Fruit fly (Drosophila melanogaster): ENCODE measurements around the gene CG6696.

The CG6696 gene

DNA sequence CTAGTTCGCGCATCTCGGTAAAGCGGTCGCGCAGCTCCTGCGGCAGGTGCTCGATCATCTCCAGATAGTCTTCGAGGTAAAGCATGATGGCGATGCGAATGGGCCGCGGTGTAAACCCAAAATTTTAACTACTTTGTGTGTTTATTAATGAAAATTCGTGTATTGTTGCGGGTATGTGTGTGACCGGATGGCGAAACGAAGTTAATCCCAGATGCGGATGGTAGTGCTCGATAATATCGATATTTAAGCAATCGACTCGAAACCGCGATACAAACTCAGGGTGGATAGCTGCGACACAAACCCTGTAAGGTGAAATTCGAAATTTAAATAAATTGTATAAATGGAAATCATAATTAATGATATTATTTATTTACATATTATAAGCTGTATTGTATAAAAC is 9.1 kb downstream of the CG6696 start, which contains the start of gene Ing3 (continued):
- TF ChIP-seq HLH4C (GFP tag; IDR thresholded peaks at IDR 0.05; ENCODE audit: partially characterized antibody) (0 out of 3 replicates have a peak, but pooled peaks have one; percentile 44), Awh (GFP tag; IDR thresholded peaks at IDR 0.05) (no peak), CG17186 (GFP tag; optimal IDR thresholded peaks at IDR 0.05) (no peak), tup (GFP tag; optimal IDR thresholded peaks at IDR 0.05) (no peak), sim (GFP tag; IDR thresholded peaks at IDR 0.05) (no peak), Med (GFP tag) (peak; percentile 49), trem (tag; optimal IDR thresholded peaks at IDR 0.05) (peak; percentile 80), slbo (GFP tag; IDR thresholded peaks at IDR 0.05) (no peak), CG12744 (GFP tag; optimal IDR thresholded peaks at IDR 0.05) (no peak), gt (GFP tag; IDR thresholded peaks at IDR 0.05) (no peak), Max (GFP tag; optimal IDR thresholded peaks at IDR 0.05) (no peak), gem (tag; optimal IDR thresholded peaks at IDR 0.05) (no peak), Chrac-16 (GFP tag; optimal IDR thresholded peaks at IDR 0.05) (no peak), NK7.1 (GFP tag; optimal IDR thresholded peaks at IDR 0.05) (no peak), tio (GFP tag; optimal IDR thresholded peaks at IDR 0.05) (no peak), dmrt11E (tag; optimal IDR thresholded peaks at IDR 0.05) (no peak), az2 (GFP tag; optimal IDR thresholded peaks at IDR 0.05) (no peak), CG30431 (GFP tag; optimal IDR thresholded peaks at IDR 0.05) (no peak), CG17328 (GFP tag; IDR thresholded peaks at IDR 0.05) (no peak), Doc3 (GFP tag; IDR thresholded peaks at IDR 0.05; ENCODE audit: partially characterized antibody) (peak; percentile 40; the same call in 1 of the 3 replicates), Hr39 (optimal IDR thresholded peaks at IDR 0.05) (no peak), fd64A (GFP tag; optimal IDR thresholded peaks at IDR 0.05) (no peak), zen (tag; optimal IDR thresholded peaks at IDR 0.05) (no peak), CG7839 (tag; optimal IDR thresholded peaks at IDR 0.05) (no peak), Ptx1 (GFP tag; IDR thresholded peaks at IDR 0.05) (no peak), Dbx (GFP tag; IDR thresholded peaks at IDR 0.05) (no peak), CG17912 (GFP tag; optimal IDR thresholded peaks at IDR 0.05) (no peak), sd (tag; optimal IDR thresholded peaks at IDR 0.05) (no peak), Six4 (GFP tag; optimal IDR thresholded peaks at IDR 0.05) (no peak), al (GFP tag; IDR thresholded peaks at IDR 0.05) (no peak), Xrp1 (GFP tag; IDR thresholded peaks at IDR 0.05) (no peak), CG9215 (GFP tag; IDR thresholded peaks at IDR 0.05) (no peak), Hmx (GFP tag; optimal IDR thresholded peaks at IDR 0.05) (no peak), pan (optimal IDR thresholded peaks at IDR 0.05) (no peak), pan (GFP tag; optimal IDR thresholded peaks at IDR 0.05 in 1 of 2, IDR thresholded peaks at IDR 0.05 in 1 of 2) (no peak), CG10274 (GFP tag; optimal IDR thresholded peaks at IDR 0.05) (no peak), E2f1 (GFP tag; IDR thresholded peaks at IDR 0.05) (no peak), mld (GFP tag; IDR thresholded peaks at IDR 0.05; ENCODE audit: partially characterized antibody) (no peak), CG10565 (GFP tag; optimal IDR thresholded peaks at IDR 0.05) (no peak), chif (GFP tag; optimal IDR thresholded peaks at IDR 0.05) (no peak), D (optimal IDR thresholded peaks at IDR 0.05) (no peak), D (GFP tag; optimal IDR thresholded peaks at IDR 0.05) (no peak), Camta (GFP tag; optimal IDR thresholded peaks at IDR 0.05) (no peak), Blimp-1 (GFP tag; optimal IDR thresholded peaks at IDR 0.05) (no peak), klu (GFP tag; IDR thresholded peaks at IDR 0.05) (no peak), Dfd (GFP tag; optimal IDR thresholded peaks at IDR 0.05) (no peak), CG10321 (GFP tag; IDR thresholded peaks at IDR 0.05) (no peak), Sin3A (optimal IDR thresholded peaks at IDR 0.05) (peak; percentile 29), CG13424 (tag; optimal IDR thresholded peaks at IDR 0.05) (no peak), CG4617 (GFP tag; optimal IDR thresholded peaks at IDR 0.05; ENCODE audit: borderline replicate concordance) (peak; percentile 70), CG15696 (tag; optimal IDR thresholded peaks at IDR 0.05) (no peak), sc (optimal IDR thresholded peaks at IDR 0.05) (no peak), sc (GFP tag; optimal IDR thresholded peaks at IDR 0.05) (no peak), Nf-YC (tag; optimal IDR thresholded peaks at IDR 0.05) (no peak)

All from whole organism, embryonic.